Worm (Caenorhabditis elegans): Measurements from ENCODE around the gene dhc-3.

ce11 chrV:13181450-13181849 is 42.7 kb downstream of the dhc-3 start:
- TF ChIP-seq nhr-77 (tag; optimal IDR thresholded peaks at IDR 0.05) (no peak), zag-1 (tag; optimal IDR thresholded peaks at IDR 0.05) (no peak), elt-3 (tag; optimal IDR thresholded peaks at IDR 0.05) (no peak)
